Fruit fly (Drosophila melanogaster): ENCODE data around the gene CG31441.

The CG31441 gene

DNA sequence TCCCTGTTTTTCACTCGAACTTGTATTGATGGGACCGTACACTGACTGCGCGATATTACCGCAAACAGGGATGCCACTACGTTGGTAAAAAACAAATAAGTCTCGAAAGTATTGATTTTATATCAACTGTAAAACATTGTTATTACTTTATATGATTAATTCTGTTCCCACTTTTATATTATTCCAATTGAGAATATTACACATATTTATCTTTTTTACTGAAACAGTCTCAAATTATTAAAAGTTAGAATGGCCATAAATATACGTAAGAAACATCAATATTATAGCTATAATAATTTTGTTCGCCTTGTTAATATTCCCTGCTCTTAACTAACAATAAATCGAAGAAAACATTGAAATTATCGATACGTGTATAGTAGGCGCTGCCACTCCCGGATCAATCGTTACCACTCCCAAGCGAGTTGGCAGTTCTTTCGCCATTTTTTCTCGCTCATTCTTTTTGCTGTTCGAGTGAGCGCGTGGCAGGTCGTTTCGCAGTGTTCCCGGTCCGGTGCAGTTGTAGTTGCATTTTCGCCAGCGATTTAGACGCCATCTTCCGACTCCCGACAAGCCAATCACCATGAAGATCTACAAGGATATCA is 26.2 kb upstream of the CG31441 start, which contains the start of the genes SdhC and Tctp (continued):
- no peak for TF ChIP-seq ssp (GFP tag; IDR thresholded peaks at IDR 0.05)
- TF ChIP-seq CG8388 (GFP tag; optimal IDR thresholded peaks at IDR 0.05): peak; percentile 15
- TF ChIP-seq gsb (GFP tag; IDR thresholded peaks at IDR 0.05): no peak
- TF ChIP-seq CG4404 (GFP tag; IDR thresholded peaks at IDR 0.05): no peak
- TF ChIP-seq Lhr (GFP tag; optimal IDR thresholded peaks at IDR 0.05): peak; percentile 58
- peak; percentile 43 for TF ChIP-seq CG13624 (GFP tag; optimal IDR thresholded peaks at IDR 0.05)
- TF ChIP-seq dati (GFP tag; IDR thresholded peaks at IDR 0.05): no peak
- peak; percentile 68 for TF ChIP-seq dm (GFP tag; optimal IDR thresholded peaks at IDR 0.05)
- TF ChIP-seq gcm (GFP tag; optimal IDR thresholded peaks at IDR 0.05): peak; percentile 18
- TF ChIP-seq CG6765 (GFP tag; optimal IDR thresholded peaks at IDR 0.05): peak; percentile 40
- no peak for TF ChIP-seq ERR (GFP tag; optimal IDR thresholded peaks at IDR 0.05)
- TF ChIP-seq CG10979 (tag; optimal IDR thresholded peaks at IDR 0.05): peak; percentile 23
- TF ChIP-seq CoRest (tag; optimal IDR thresholded peaks at IDR 0.05): peak; percentile 64
- TF ChIP-seq pnt (GFP tag; optimal IDR thresholded peaks at IDR 0.05): no peak
- TF ChIP-seq jing (GFP tag; optimal IDR thresholded peaks at IDR 0.05): no peak
- peak; percentile 61 for TF ChIP-seq Sox100B (GFP tag; optimal IDR thresholded peaks at IDR 0.05)
- no peak for TF ChIP-seq wek (GFP tag; optimal IDR thresholded peaks at IDR 0.05)
- no peak for TF ChIP-seq Myb (GFP tag; optimal IDR thresholded peaks at IDR 0.05)
- no peak for TF ChIP-seq ftz-f1 (GFP tag; optimal IDR thresholded peaks at IDR 0.05)
- no peak for TF ChIP-seq abd-A (tag; optimal IDR thresholded peaks at IDR 0.05)
- peak; percentile 74 for TF ChIP-seq Sin3A (optimal IDR thresholded peaks at IDR 0.05)
- 0 out of 3 replicates have a peak, but pooled peaks have one; percentile 45 for TF ChIP-seq so (GFP tag; IDR thresholded peaks at IDR 0.05)
- no peak for TF ChIP-seq pan (optimal IDR thresholded peaks at IDR 0.05)
- TF ChIP-seq pan (GFP tag; optimal IDR thresholded peaks at IDR 0.05 in 1 of 2, IDR thresholded peaks at IDR 0.05 in 1 of 2): peak in 1 of 2 experiments; percentile 29
- TF ChIP-seq gem (tag; optimal IDR thresholded peaks at IDR 0.05): peak; percentile 62
- TF ChIP-seq seq (GFP tag; IDR thresholded peaks at IDR 0.05): no peak
- TF ChIP-seq CTCF (GFP tag; optimal IDR thresholded peaks at IDR 0.05): no peak
- TF ChIP-seq Poxn (GFP tag; IDR thresholded peaks at IDR 0.05): no peak
- TF ChIP-seq BtbVII (GFP tag; optimal IDR thresholded peaks at IDR 0.05): no peak
- TF ChIP-seq bab2 (GFP tag; optimal IDR thresholded peaks at IDR 0.05): peak; percentile 18
- TF ChIP-seq CG9609 (GFP tag; optimal IDR thresholded peaks at IDR 0.05): no peak
- peak; percentile 74 for TF ChIP-seq pzg (GFP tag; optimal IDR thresholded peaks at IDR 0.05)
- TF ChIP-seq CG32772 (GFP tag; IDR thresholded peaks at IDR 0.05): no peak
- no peak for TF ChIP-seq ash1 (GFP tag; optimal IDR thresholded peaks at IDR 0.05)
- no peak for TF ChIP-seq fu2 (GFP tag; optimal IDR thresholded peaks at IDR 0.05)
- peak in 1 of 2 experiments; percentile 15 for TF ChIP-seq Trl (optimal IDR thresholded peaks at IDR 0.05)
- TF ChIP-seq Trl (GFP tag; optimal IDR thresholded peaks at IDR 0.05): peak; percentile 51
- peak; percentile 97 for TF ChIP-seq CG12155 (GFP tag; optimal IDR thresholded peaks at IDR 0.05)
- TF ChIP-seq nau (GFP tag; optimal IDR thresholded peaks at IDR 0.05): no peak
- no peak for TF ChIP-seq CG4730 (GFP tag; IDR thresholded peaks at IDR 0.05)
- no peak for TF ChIP-seq Deaf1 (tag; optimal IDR thresholded peaks at IDR 0.05)
- TF ChIP-seq CG5245 (GFP tag; optimal IDR thresholded peaks at IDR 0.05): no peak
- no peak for TF ChIP-seq luna (GFP tag; optimal IDR thresholded peaks at IDR 0.05)
- TF ChIP-seq YL-1 (GFP tag; optimal IDR thresholded peaks at IDR 0.05): peak; percentile 90
- no peak for TF ChIP-seq Tbp (GFP tag; optimal IDR thresholded peaks at IDR 0.05)
- TF ChIP-seq CG1024 (GFP tag; IDR thresholded peaks at IDR 0.05): no peak
- peak; percentile 57; the same call in 1 of the 2 replicates for TF ChIP-seq CG42726 (GFP tag; IDR thresholded peaks at IDR 0.05; ENCODE audit: partially characterized antibody)
- TF ChIP-seq crc (GFP tag; optimal IDR thresholded peaks at IDR 0.05): no peak
- peak; percentile 78 for TF ChIP-seq BEAF-32 (GFP tag; optimal IDR thresholded peaks at IDR 0.05)
- TF ChIP-seq lola (GFP tag; optimal IDR thresholded peaks at IDR 0.05): peak in 1 of 3 experiments; percentile 59
- no peak for TF ChIP-seq ato (GFP tag; IDR thresholded peaks at IDR 0.05; ENCODE audit: partially characterized antibody)
- TF ChIP-seq CG17385 (GFP tag; optimal IDR thresholded peaks at IDR 0.05): peak; percentile 34

All from whole organism, embryonic.